Worm (Caenorhabditis elegans) whole organism, late embryonic: ENCODE data around the gene ZK546.19.
"Not testable (repeated sequence)": the region's sequence is repeated elsewhere in the genome, so short reads cannot be mapped to it uniquely, and the experiment has no call there.

Experiments
- K09A11.1 ChIP-seq: sonication (generic microtip); optimal IDR thresholded peaks from 2 replicates; lab custom pipeline; 2017; ENCODE audit warnings: antibody characterized with exemption, mild to moderate bottlenecking, missing genetic modification characterization, missing compliant biosample characterization; ENCODE audit not compliant: insufficient read depth
- Y22D7AL.16 ChIP-seq: sonication (generic microtip); optimal IDR thresholded peaks from 2 replicates; lab custom pipeline; 2016; ENCODE audit warnings: missing genetic modification characterization, missing compliant biosample characterization
- ceh-22 ChIP-seq: sonication (generic microtip); optimal IDR thresholded peaks from 2 replicates; lab custom pipeline; 2017; ENCODE audit warnings: missing biosample characterization, missing genetic modification characterization
- ceh-24 ChIP-seq: sonication (generic microtip); optimal IDR thresholded peaks from 2 replicates; lab custom pipeline; 2016; ENCODE audit warnings: mild to moderate bottlenecking, missing genetic modification characterization, missing compliant biosample characterization
- ceh-30 ChIP-seq: fragments of 150-350 bp; optimal IDR thresholded peaks from 2 replicates; lab custom pipeline; 2014; ENCODE audit warnings: missing biosample characterization, missing genetic modification characterization
- ceh-31 ChIP-seq: sonication (generic microtip); optimal IDR thresholded peaks from 2 replicates; lab custom pipeline; 2016; ENCODE audit warnings: missing genetic modification characterization, missing compliant biosample characterization
- ceh-34 ChIP-seq: sonication (generic microtip); optimal IDR thresholded peaks from 2 replicates; lab custom pipeline; 2016; ENCODE audit warnings: mild to moderate bottlenecking, missing genetic modification characterization, missing compliant biosample characterization
- elt-2 ChIP-seq: sonication (generic microtip); optimal IDR thresholded peaks from 2 replicates; lab custom pipeline; 2016; ENCODE audit warnings: missing genetic modification reagents, missing genetic modification characterization, missing compliant biosample characterization
- elt-4 ChIP-seq: sonication (generic microtip); optimal IDR thresholded peaks from 2 replicates; lab custom pipeline; 2016; ENCODE audit warnings: missing genetic modification characterization, missing compliant biosample characterization
- ets-4 ChIP-seq: sonication (generic microtip); optimal IDR thresholded peaks from 2 replicates; lab custom pipeline; 2016; ENCODE audit warnings: missing genetic modification characterization, missing compliant biosample characterization
- eyg-1 ChIP-seq: sonication (generic microtip); optimal IDR thresholded peaks from 2 replicates; lab custom pipeline; 2016; ENCODE audit warnings: missing genotype, missing genetic modification characterization, missing compliant biosample characterization
- hlh-15 ChIP-seq: sonication (generic microtip); optimal IDR thresholded peaks from 2 replicates; lab custom pipeline; 2016; ENCODE audit warnings: missing genetic modification characterization, missing compliant biosample characterization
- hlh-30 ChIP-seq: sonication (generic microtip); optimal IDR thresholded peaks from 2 replicates; lab custom pipeline; 2017; ENCODE audit warnings: antibody characterized with exemption, missing genetic modification characterization, missing compliant biosample characterization; ENCODE audit not compliant: insufficient read depth
- hlh-6 ChIP-seq: sonication (generic microtip); optimal IDR thresholded peaks from 2 replicates; lab custom pipeline; 2016; ENCODE audit warnings: missing genotype, missing genetic modification characterization, missing compliant biosample characterization
- hlh-8 ChIP-seq: sonication (generic microtip); optimal IDR thresholded peaks from 2 replicates; lab custom pipeline; 2016; ENCODE audit warnings: missing genotype, missing genetic modification characterization, missing compliant biosample characterization
- lim-6 ChIP-seq: sonication (generic microtip); optimal IDR thresholded peaks from 2 replicates; lab custom pipeline; 2016; ENCODE audit warnings: missing genetic modification characterization, missing compliant biosample characterization
- lin-11 ChIP-seq: fragments of 200-800 bp; sonication (Bioruptor generic); optimal IDR thresholded peaks from 2 replicates; lab custom pipeline; 2018; ENCODE audit warnings: mild to moderate bottlenecking, missing genetic modification characterization, missing compliant biosample characterization
- madf-2 ChIP-seq: sonication (generic microtip); optimal IDR thresholded peaks from 2 replicates; lab custom pipeline; 2017; ENCODE audit warnings: missing genetic modification characterization, missing compliant biosample characterization
- mec-3 ChIP-seq: sonication (generic microtip); optimal IDR thresholded peaks from 2 replicates; lab custom pipeline; 2016; ENCODE audit warnings: borderline replicate concordance, missing genetic modification characterization, missing compliant biosample characterization
- pag-3 ChIP-seq: sonication (generic microtip); optimal IDR thresholded peaks from 2 replicates; lab custom pipeline; 2016; ENCODE audit warnings: missing compliant biosample characterization, missing genetic modification characterization, borderline replicate concordance
- pat-9 ChIP-seq: fragments of 200-800 bp; sonication (Bioruptor generic); optimal IDR thresholded peaks from 2 replicates; lab custom pipeline; 2018; ENCODE audit warnings: mild to moderate bottlenecking, missing genetic modification characterization, moderate library complexity, missing compliant biosample characterization
- pax-1 ChIP-seq: fragments of 150-350 bp; optimal IDR thresholded peaks from 2 replicates; lab custom pipeline; 2014; ENCODE audit warnings: missing biosample characterization, missing genetic modification characterization
- pha-2 ChIP-seq: sonication (generic microtip); optimal IDR thresholded peaks from 2 replicates; lab custom pipeline; 2017; ENCODE audit warnings: mild to moderate bottlenecking, missing genetic modification characterization, missing compliant biosample characterization
- pha-4 ChIP-seq: fragments of 150-350 bp; optimal IDR thresholded peaks from 2 replicates; lab custom pipeline; 2018; ENCODE audit warnings: missing biosample characterization, missing genetic modification reagents, missing genetic modification characterization
- sox-2 ChIP-seq: fragments of 200-800 bp; sonication (Bioruptor generic); IDR thresholded peaks from 2 replicates; pipeline ENCODE4 v1.3.6; 2022; ENCODE audit warnings: missing genetic modification reagents, missing genetic modification characterization, missing compliant biosample characterization
- syd-9 ChIP-seq: sonication (generic microtip); optimal IDR thresholded peaks from 2 replicates; lab custom pipeline; 2016; ENCODE audit warnings: mild to moderate bottlenecking, missing genetic modification characterization, moderate library complexity, missing compliant biosample characterization
- ttx-3 ChIP-seq: sonication (generic microtip); optimal IDR thresholded peaks from 2 replicates; lab custom pipeline; 2016; ENCODE audit warnings: missing genetic modification reagents, missing genetic modification characterization, missing compliant biosample characterization
- unc-3 ChIP-seq, 2 experiments: fragments of 200-800 bp in 1 of 2; sonication (Bioruptor generic) in 1 of 2; sonication (generic microtip) in 1 of 2; conservative IDR thresholded peaks in 1 of 2; optimal IDR thresholded peaks in 1 of 2; 2 replicates each; pipeline versions ENCODE4 v1.3.6 to Lab custom; 2016 to 2022; ENCODE audit warnings: missing compliant biosample characterization in 2 of 2, missing genetic modification characterization in 2 of 2, missing genetic modification reagents in 1 of 2
- unc-42 ChIP-seq: sonication (generic microtip); optimal IDR thresholded peaks from 2 replicates; lab custom pipeline; 2016; ENCODE audit warnings: missing genotype, missing genetic modification characterization, missing compliant biosample characterization
- ztf-16 ChIP-seq: sonication (generic microtip); optimal IDR thresholded peaks from 2 replicates; lab custom pipeline; 2017; ENCODE audit warnings: missing genetic modification characterization, missing compliant biosample characterization

ZK546.19 gene

ce11 chrII:4915572-4915971 is 26.0 kb upstream of the ZK546.19 start:
- no peak for TF ChIP-seq ceh-34 (tag; lab: Kevin White, UChicago)
- no peak for TF ChIP-seq hlh-6 (tag; lab: Kevin White, UChicago)
- TF ChIP-seq pax-1 = no peak
- no peak for TF ChIP-seq ets-4

- TF ChIP-seq ttx-3 (tag; lab: Kevin White, UChicago); pha-2 (tag; lab: Kevin White, UChicago); unc-3 (GFP tag; conservative IDR thresholded peaks at IDR 0.05; lab: Robert Waterston, UW); unc-3 (tag; optimal IDR thresholded peaks at IDR 0.05; lab: Kevin White, UChicago): not testable (repeated sequence)
Measured at ce11 chrII:4916462-4916861, 25.1 kb upstream of the ZK546.19 start, which contains the start of gene msp-31. msp-31 (minus strand) TSS chrII:4916562.

- TF ChIP-seq pha-4 (tag; lab: Kevin White, UChicago) (no peak), lin-11 (tag; lab: Kevin White, UChicago) (no peak), ceh-22 (tag; lab: Kevin White, UChicago) (no peak), hlh-15 (tag; lab: Kevin White, UChicago) (no peak)
- TF ChIP-seq, all 69 proteins: peak for 0
Measured at ce11 chrII:4918501-4919021, 23.0 kb upstream of the ZK546.19 start.

ce11 chrII:4920608-4921007 is 20.9 kb upstream of the ZK546.19 start:
- TF ChIP-seq mec-3 (tag; lab: Kevin White, UChicago) (no peak), elt-2 (tag; lab: Kevin White, UChicago) (peak; percentile 83)

ce11 chrII:4924729-4925128 is 16.8 kb upstream of the ZK546.19 start:
- TF ChIP-seq lim-6 (no peak), pag-3 (tag; lab: Kevin White, UChicago) (no peak), K09A11.1 (tag; lab: Kevin White, UChicago) (no peak), hlh-30 (no peak), syd-9 (no peak), ceh-30 (no peak), elt-4 (tag; lab: Kevin White, UChicago) (no peak), ceh-24 (no peak), ceh-31 (tag; lab: Kevin White, UChicago) (no peak), sox-2 (GFP tag; lab: Robert Waterston, UW) (no peak), hlh-8 (tag; lab: Kevin White, UChicago) (no peak), madf-2 (tag; lab: Kevin White, UChicago) (no peak), pha-2 (tag; lab: Kevin White, UChicago) (no peak), Y22D7AL.16 (no peak), pax-1 (no peak), ztf-16 (tag; lab: Kevin White, UChicago) (no peak), pat-9 (tag; lab: Kevin White, UChicago) (no peak), eyg-1 (tag; lab: Kevin White, UChicago) (no peak)

- TF ChIP-seq elt-2 (tag; lab: Kevin White, UChicago) (peak; percentile 99), unc-42 (tag; lab: Kevin White, UChicago) (no peak)
Measured at ce11 chrII:4925198-4925764, 16.2 kb upstream of the ZK546.19 start, which contains the start of gene aagr-2. aagr-2 (minus strand) TSS chrII:4925248.
